Fruit fly (Drosophila melanogaster): ENCODE measurements around the gene fu.

The fu gene

dm6 chrX:18645720-18646213, 11.8 kb upstream of the fu start:
- TF ChIP-seq CG13204 (GFP tag; optimal IDR thresholded peaks at IDR 0.05) (no peak), CG9948 (tag; optimal IDR thresholded peaks at IDR 0.05) (peak; percentile 64), EcR (GFP tag; optimal IDR thresholded peaks at IDR 0.05) (no peak), D1 (tag; optimal IDR thresholded peaks at IDR 0.05) (no peak), CG12605 (GFP tag; IDR thresholded peaks at IDR 0.05) (0 out of 2 replicates have a peak, but pooled peaks have one; percentile 36), Pif1A (GFP tag; optimal IDR thresholded peaks at IDR 0.05) (peak; percentile 73), CG10348 (GFP tag; IDR thresholded peaks at IDR 0.05) (no peak), Ets98B (GFP tag; IDR thresholded peaks at IDR 0.05) (peak; percentile 61), gl (tag; optimal IDR thresholded peaks at IDR 0.05) (no peak), CG17806 (tag; optimal IDR thresholded peaks at IDR 0.05) (peak; percentile 67), CG8301 (tag; optimal IDR thresholded peaks at IDR 0.05) (peak; percentile 73), fd96Ca (GFP tag; IDR thresholded peaks at IDR 0.05) (0 out of 3 replicates have a peak, but pooled peaks have one; percentile 25), Pif1B (GFP tag; optimal IDR thresholded peaks at IDR 0.05) (peak; percentile 57), Snoo (tag; optimal IDR thresholded peaks at IDR 0.05) (peak; percentile 45), CG32121 (GFP tag; IDR thresholded peaks at IDR 0.05) (0 out of 2 replicates have a peak, but pooled peaks have one; percentile 49), CG8159 (tag; optimal IDR thresholded peaks at IDR 0.05) (peak; percentile 68), CG4496 (GFP tag; IDR thresholded peaks at IDR 0.05) (peak; percentile 52; the same call in 1 of the 3 replicates), CG15710 (tag; optimal IDR thresholded peaks at IDR 0.05) (peak; percentile 46), CG14655 (GFP tag; optimal IDR thresholded peaks at IDR 0.05) (peak; percentile 84), CG34367 (tag; optimal IDR thresholded peaks at IDR 0.05) (peak; percentile 50), rn (GFP tag; IDR thresholded peaks at IDR 0.05) (peak; percentile 39; the same call in 1 of the 2 replicates)

- TF ChIP-seq gl (tag; optimal IDR thresholded peaks at IDR 0.05) (peak; percentile 80), CG8159 (tag; optimal IDR thresholded peaks at IDR 0.05) (peak; percentile 65), Snoo (tag; optimal IDR thresholded peaks at IDR 0.05) (peak; percentile 77), rn (GFP tag; IDR thresholded peaks at IDR 0.05) (peak; percentile 44; the same call in 1 of the 2 replicates), CG8301 (tag; optimal IDR thresholded peaks at IDR 0.05) (peak; percentile 59), CG12605 (GFP tag; IDR thresholded peaks at IDR 0.05) (peak; percentile 68), CG17806 (tag; optimal IDR thresholded peaks at IDR 0.05) (peak; percentile 53), CG15710 (tag; optimal IDR thresholded peaks at IDR 0.05) (peak; percentile 67), CG10348 (GFP tag; IDR thresholded peaks at IDR 0.05) (no peak), Pif1A (GFP tag; optimal IDR thresholded peaks at IDR 0.05) (peak; percentile 80), CG32121 (GFP tag; IDR thresholded peaks at IDR 0.05) (peak; percentile 75), CG14655 (GFP tag; optimal IDR thresholded peaks at IDR 0.05) (no peak), Pif1B (GFP tag; optimal IDR thresholded peaks at IDR 0.05) (peak; percentile 69), CG4496 (GFP tag; IDR thresholded peaks at IDR 0.05) (peak; percentile 87), CG34367 (tag; optimal IDR thresholded peaks at IDR 0.05) (peak; percentile 56), fd96Ca (GFP tag; IDR thresholded peaks at IDR 0.05) (peak; percentile 87), Ets98B (GFP tag; IDR thresholded peaks at IDR 0.05) (peak; percentile 89), D1 (tag; optimal IDR thresholded peaks at IDR 0.05) (no peak), CG13204 (GFP tag; optimal IDR thresholded peaks at IDR 0.05) (peak; percentile 87), CG9948 (tag; optimal IDR thresholded peaks at IDR 0.05) (peak; percentile 45), EcR (GFP tag; optimal IDR thresholded peaks at IDR 0.05) (peak; percentile 71)
Measured at dm6 chrX:18646855-18647699, 10.5 kb upstream of the fu start, which contains the start of gene Rip11. TSS of gene Rip11 (minus strand) at chrX:18647648.

dm6 chrX:18647961-18648360, 9.6 kb upstream of the fu start, which contains the start of gene Nup35:
TSS of gene Nup35 (plus strand) at chrX:18648182.
- TF ChIP-seq gl (tag; optimal IDR thresholded peaks at IDR 0.05) (no peak), Pif1B (GFP tag; optimal IDR thresholded peaks at IDR 0.05) (no peak), CG14655 (GFP tag; optimal IDR thresholded peaks at IDR 0.05) (no peak), CG17806 (tag; optimal IDR thresholded peaks at IDR 0.05) (no peak), CG8301 (tag; optimal IDR thresholded peaks at IDR 0.05) (no peak), CG4496 (GFP tag; IDR thresholded peaks at IDR 0.05) (no peak), CG13204 (GFP tag; optimal IDR thresholded peaks at IDR 0.05) (no peak), CG10348 (GFP tag; IDR thresholded peaks at IDR 0.05) (no peak)

- TF ChIP-seq CG13204 (GFP tag; optimal IDR thresholded peaks at IDR 0.05) (no peak), CG34367 (tag; optimal IDR thresholded peaks at IDR 0.05) (no peak), gl (tag; optimal IDR thresholded peaks at IDR 0.05) (no peak), D1 (tag; optimal IDR thresholded peaks at IDR 0.05) (no peak), CG4496 (GFP tag; IDR thresholded peaks at IDR 0.05) (no peak), CG17806 (tag; optimal IDR thresholded peaks at IDR 0.05) (no peak), CG10348 (GFP tag; IDR thresholded peaks at IDR 0.05) (no peak), EcR (GFP tag; optimal IDR thresholded peaks at IDR 0.05) (no peak), Snoo (tag; optimal IDR thresholded peaks at IDR 0.05) (no peak), Ets98B (GFP tag; IDR thresholded peaks at IDR 0.05) (no peak)
Measured at dm6 chrX:18650252-18650651, 7.3 kb upstream of the fu start, which contains the start of gene Hou. TSS of gene Hou (minus strand) at chrX:18650444.

dm6 chrX:18652879-18653278, 4.7 kb upstream of the fu start, which contains the start of gene Ing3:
TSS of gene Ing3 (minus strand) at chrX:18653091.
- no peak for TF ChIP-seq CG17806 (tag; optimal IDR thresholded peaks at IDR 0.05)
- no peak for TF ChIP-seq CG9948 (tag; optimal IDR thresholded peaks at IDR 0.05)
- no peak for TF ChIP-seq CG34367 (tag; optimal IDR thresholded peaks at IDR 0.05)
- TF ChIP-seq CG13204 (GFP tag; optimal IDR thresholded peaks at IDR 0.05) = no peak
- TF ChIP-seq D1 (tag; optimal IDR thresholded peaks at IDR 0.05) = no peak

Data from whole organism, pupa.